Fruit fly (Drosophila melanogaster) whole organism, embryonic: ENCODE data around the gene Slu7.

Source experiments
- Atf6 ChIP-seq: fragments of 200-800 bp; sonication (Bioruptor generic); IDR thresholded peaks from 2 replicates; pipeline ENCODE4 v1.3.6; 2022; ENCODE audit warnings: missing biosample characterization, missing genetic modification characterization
- B-H1 ChIP-seq: fragments of 200-800 bp; sonication (Bioruptor generic); IDR thresholded peaks from 3 replicates; pipeline ENCODE4 v1.3.6; 2022; ENCODE audit warnings: missing biosample characterization, missing genetic modification characterization
- CG11398 ChIP-seq: fragments of 200-800 bp; sonication (Bioruptor generic); optimal IDR thresholded peaks from 2 replicates; lab custom pipeline; 2016; ENCODE audit warnings: missing biosample characterization, missing genetic modification characterization
- CG11723 ChIP-seq: fragments of 200-800 bp; sonication (Bioruptor generic); optimal IDR thresholded peaks from 2 replicates; lab custom pipeline; 2017; ENCODE audit warnings: missing biosample characterization, mild to moderate bottlenecking, missing genetic modification characterization
- CG12071 ChIP-seq: fragments of 200-800 bp; sonication (Bioruptor generic); optimal IDR thresholded peaks from 3 replicates; lab custom pipeline; 2018; ENCODE audit warnings: missing biosample characterization, mild to moderate bottlenecking, missing genetic modification characterization
- CG12155 ChIP-seq: fragments of 200-800 bp; sonication (Bioruptor generic); optimal IDR thresholded peaks from 3 replicates; lab custom pipeline; 2016; ENCODE audit warnings: missing biosample characterization, missing genetic modification characterization
- CG12942 ChIP-seq: fragments of 200-800 bp; sonication (Bioruptor generic); optimal IDR thresholded peaks from 3 replicates; lab custom pipeline; 2016; ENCODE audit warnings: missing biosample characterization, missing genetic modification characterization
- CG13775 ChIP-seq: fragments of 200-800 bp; sonication (Bioruptor generic); optimal IDR thresholded peaks from 3 replicates; lab custom pipeline; 2017; ENCODE audit warnings: missing biosample characterization, mild to moderate bottlenecking, missing genetic modification characterization
- CG14667 ChIP-seq: fragments of 200-800 bp; sonication (Bioruptor generic); IDR thresholded peaks from 2 replicates; pipeline ENCODE4 v1.3.6; 2022; ENCODE audit warnings: missing biosample characterization, missing genetic modification characterization
- CG17361 ChIP-seq: fragments of 200-800 bp; sonication (Bioruptor generic); IDR thresholded peaks from 3 replicates; pipeline ENCODE4 v1.3.6; 2022; ENCODE audit warnings: missing biosample characterization, missing genetic modification characterization
- CG17568 ChIP-seq: fragments of 200-800 bp; sonication (Bioruptor generic); optimal IDR thresholded peaks from 2 replicates; lab custom pipeline; 2018; ENCODE audit warnings: missing biosample characterization, mild to moderate bottlenecking, missing genetic modification characterization, moderate library complexity
- CG17829 ChIP-seq: fragments of 200-800 bp; optimal IDR thresholded peaks from 2 replicates; lab custom pipeline; 2019; ENCODE audit warnings: missing biosample characterization, mild to moderate bottlenecking, missing genetic modification characterization, moderate library complexity
- CG2202 ChIP-seq: fragments of 200-800 bp; sonication (Bioruptor generic); optimal IDR thresholded peaks from 2 replicates; lab custom pipeline; 2018; ENCODE audit warnings: missing biosample characterization, mild to moderate bottlenecking, missing genetic modification characterization
- CG33213 ChIP-seq: fragments of 200-800 bp; sonication (Bioruptor generic); optimal IDR thresholded peaks from 3 replicates; lab custom pipeline; 2016; ENCODE audit warnings: missing biosample characterization, missing genetic modification characterization
- CG3407 ChIP-seq: fragments of 200-800 bp; sonication (Bioruptor generic); optimal IDR thresholded peaks from 2 replicates; lab custom pipeline; 2018; ENCODE audit warnings: missing biosample characterization, mild to moderate bottlenecking, missing genetic modification characterization
- CG34224 ChIP-seq: fragments of 200-800 bp; sonication (Bioruptor generic); IDR thresholded peaks from 3 replicates; pipeline ENCODE4 v1.3.6; 2022; ENCODE audit warnings: missing biosample characterization, missing genetic modification characterization; ENCODE audit not compliant: partially characterized antibody
- CG3838 ChIP-seq: fragments of 200-800 bp; sonication (Bioruptor generic); optimal IDR thresholded peaks from 3 replicates; lab custom pipeline; 2016; ENCODE audit warnings: missing biosample characterization, missing genetic modification characterization
- CG6765 ChIP-seq: fragments of 200-800 bp; sonication (Bioruptor generic); optimal IDR thresholded peaks from 3 replicates; lab custom pipeline; 2017; ENCODE audit warnings: missing biosample characterization, mild to moderate bottlenecking, missing genetic modification characterization
- CG7357 ChIP-seq: fragments of 200-800 bp; sonication (Bioruptor generic); IDR thresholded peaks from 3 replicates; pipeline ENCODE4 v1.3.6; 2022; ENCODE audit warnings: missing biosample characterization, missing genetic modification characterization
- CG7839 ChIP-seq: fragments of 200-800 bp; sonication (Bioruptor generic); optimal IDR thresholded peaks from 3 replicates; lab custom pipeline; 2018; ENCODE audit warnings: missing biosample characterization, mild to moderate bottlenecking, missing genetic modification characterization, moderate library complexity
- CG8359 ChIP-seq: fragments of 200-800 bp; sonication (Bioruptor generic); optimal IDR thresholded peaks from 2 replicates; lab custom pipeline; 2017; ENCODE audit warnings: missing biosample characterization, mild to moderate bottlenecking, missing genetic modification characterization, borderline replicate concordance
- Camta ChIP-seq: fragments of 200-800 bp; sonication (Bioruptor generic); optimal IDR thresholded peaks from 2 replicates; lab custom pipeline; 2016; ENCODE audit warnings: missing biosample characterization, missing genetic modification characterization
- GATAe ChIP-seq: fragments of 200-800 bp; sonication (Bioruptor generic); conservative IDR thresholded peaks from 2 replicates; pipeline ENCODE4 v1.3.6; 2022; ENCODE audit warnings: missing biosample characterization, missing genetic modification characterization
- H15 ChIP-seq: fragments of 200-800 bp; sonication (Bioruptor generic); IDR thresholded peaks from 3 replicates; pipeline ENCODE4 v1.3.6; 2022; ENCODE audit warnings: missing biosample characterization, missing genetic modification characterization
- Kr ChIP-seq: fragments of 200-800 bp; sonication (Bioruptor generic); optimal IDR thresholded peaks from 2 replicates; lab custom pipeline; 2017; ENCODE audit warnings: missing biosample characterization, mild to moderate bottlenecking, missing genetic modification characterization
- MTF-1 ChIP-seq: fragments of 200-800 bp; sonication (Bioruptor generic); optimal IDR thresholded peaks from 2 replicates; lab custom pipeline; 2018; ENCODE audit warnings: missing biosample characterization, mild to moderate bottlenecking, missing genetic modification characterization, borderline replicate concordance
- Max ChIP-seq: fragments of 200-800 bp; sonication (Bioruptor generic); optimal IDR thresholded peaks from 2 replicates; lab custom pipeline; 2016; ENCODE audit warnings: missing biosample characterization, mild to moderate bottlenecking, missing genetic modification characterization
- Oaz ChIP-seq: fragments of 200-800 bp; sonication (Bioruptor generic); IDR thresholded peaks from 2 replicates; pipeline ENCODE4 v1.3.6; 2022; ENCODE audit warnings: missing biosample characterization, missing genetic modification characterization
- Ptx1 ChIP-seq: fragments of 200-800 bp; sonication (Bioruptor generic); IDR thresholded peaks from 2 replicates; pipeline ENCODE4 v1.3.6; 2022; ENCODE audit warnings: missing biosample characterization, missing genetic modification characterization
- Sin3A ChIP-seq: fragments of >200 bp; optimal IDR thresholded peaks from 2 replicates; lab custom pipeline; 2018
- Six4 ChIP-seq: fragments of 200-800 bp; sonication (Bioruptor generic); optimal IDR thresholded peaks from 2 replicates; lab custom pipeline; 2016; ENCODE audit warnings: missing biosample characterization, missing genetic modification characterization
- Spps ChIP-seq: fragments of 200-800 bp; sonication (Bioruptor generic); optimal IDR thresholded peaks from 2 replicates; lab custom pipeline; 2018; ENCODE audit warnings: missing biosample characterization, mild to moderate bottlenecking, missing genetic modification characterization
- Sry-β ChIP-seq: fragments of 200-800 bp; sonication (Bioruptor generic); optimal IDR thresholded peaks from 2 replicates; lab custom pipeline; 2018; ENCODE audit warnings: missing biosample characterization, mild to moderate bottlenecking, missing genetic modification characterization, moderate library complexity
- Vsx1 ChIP-seq: fragments of 200-800 bp; sonication (Bioruptor generic); optimal IDR thresholded peaks from 2 replicates; lab custom pipeline; 2017; ENCODE audit warnings: missing biosample characterization, mild to moderate bottlenecking, missing genetic modification characterization, missing genetic modification reagents
- cad ChIP-seq: fragments of >200 bp; optimal IDR thresholded peaks from 2 replicates; lab custom pipeline; 2017; ENCODE audit warnings: missing biosample characterization, missing genetic modification characterization
- corto ChIP-seq: fragments of 200-800 bp; sonication (Bioruptor generic); optimal IDR thresholded peaks from 2 replicates; lab custom pipeline; 2016; ENCODE audit warnings: missing biosample characterization, mild to moderate bottlenecking, missing genetic modification characterization, moderate library complexity
- eyg ChIP-seq: fragments of 200-800 bp; sonication (Bioruptor generic); optimal IDR thresholded peaks from 3 replicates; lab custom pipeline; 2016; ENCODE audit warnings: missing biosample characterization, missing genetic modification characterization
- fd102C ChIP-seq: fragments of 200-800 bp; sonication (Bioruptor generic); optimal IDR thresholded peaks from 2 replicates; lab custom pipeline; 2018; ENCODE audit warnings: missing biosample characterization, mild to moderate bottlenecking, missing genetic modification characterization, moderate library complexity
- gsb-n ChIP-seq: fragments of 200-800 bp; sonication (Bioruptor generic); optimal IDR thresholded peaks from 3 replicates; lab custom pipeline; 2018; ENCODE audit warnings: missing biosample characterization, mild to moderate bottlenecking, missing genetic modification characterization
- kay ChIP-seq: fragments of 200-800 bp; sonication (Bioruptor generic); optimal IDR thresholded peaks from 2 replicates; lab custom pipeline; 2016; ENCODE audit warnings: missing biosample characterization, missing genetic modification characterization
- klu ChIP-seq: fragments of 200-800 bp; sonication (Bioruptor generic); IDR thresholded peaks from 2 replicates; pipeline ENCODE4 v1.3.6; 2022; ENCODE audit warnings: missing biosample characterization, missing genetic modification characterization
- mld ChIP-seq: fragments of 200-800 bp; sonication (Bioruptor generic); IDR thresholded peaks from 3 replicates; pipeline ENCODE4 v1.3.6; 2022; ENCODE audit warnings: missing biosample characterization, missing genetic modification characterization; ENCODE audit not compliant: partially characterized antibody
- nom ChIP-seq: fragments of 200-800 bp; sonication (Bioruptor generic); optimal IDR thresholded peaks from 2 replicates; lab custom pipeline; 2017; ENCODE audit warnings: missing biosample characterization, missing genetic modification characterization, mild to moderate bottlenecking, moderate library complexity, missing genetic modification reagents
- org-1 ChIP-seq: fragments of 200-800 bp; sonication (Bioruptor generic); optimal IDR thresholded peaks from 2 replicates; lab custom pipeline; 2017; ENCODE audit warnings: missing biosample characterization, missing genetic modification characterization
- pb ChIP-seq: fragments of 200-800 bp; sonication (Bioruptor generic); optimal IDR thresholded peaks from 3 replicates; lab custom pipeline; 2016; ENCODE audit warnings: missing biosample characterization, missing genetic modification characterization
- scrt ChIP-seq: fragments of 200-800 bp; sonication (Bioruptor generic); optimal IDR thresholded peaks from 2 replicates; lab custom pipeline; 2018; ENCODE audit warnings: missing biosample characterization, mild to moderate bottlenecking, missing genetic modification characterization, moderate library complexity
- shn ChIP-seq: fragments of 200-800 bp; sonication (Bioruptor generic); optimal IDR thresholded peaks from 3 replicates; lab custom pipeline; 2016; ENCODE audit warnings: missing biosample characterization, missing genetic modification characterization
- toy ChIP-seq: fragments of 200-800 bp; sonication (Bioruptor generic); IDR thresholded peaks from 2 replicates; pipeline ENCODE4 v1.3.6; 2022; ENCODE audit warnings: missing biosample characterization, missing genetic modification characterization
- tup ChIP-seq: fragments of 200-800 bp; sonication (Bioruptor generic); optimal IDR thresholded peaks from 2 replicates; lab custom pipeline; 2016; ENCODE audit warnings: missing biosample characterization, mild to moderate bottlenecking, missing genetic modification characterization, moderate library complexity
- zen2 ChIP-seq: fragments of 200-800 bp; sonication (Bioruptor generic); IDR thresholded peaks from 3 replicates; pipeline ENCODE4 v1.3.6; 2022; ENCODE audit warnings: missing biosample characterization, missing genetic modification characterization; ENCODE audit not compliant: partially characterized antibody

Gene Slu7

dm6 chr3R:29033909-29034629 lies 4.8 kb downstream of the Slu7 start, which contains the start of the genes beta4GalNAcTB and Cpsf100 (continued):
- no peak for TF ChIP-seq mld (GFP tag; lab: Robert Waterston, UW)
- TF ChIP-seq CG8359 = peak; percentile 8
- no peak for TF ChIP-seq zen2 (GFP tag; lab: Robert Waterston, UW)
- no peak for TF ChIP-seq Kr (GFP tag; lab: Kevin White, UChicago)
- no peak for TF ChIP-seq pb
- TF ChIP-seq CG3838 = peak; percentile 20
- TF ChIP-seq Oaz = no peak; the same call in 1 of the 2 replicates
- TF ChIP-seq gsb-n (tag; lab: Kevin White, UChicago) = no peak
- peak; percentile 49 for TF ChIP-seq Six4
- peak; percentile 1 for TF ChIP-seq Spps
- peak; percentile 78 for TF ChIP-seq Max (GFP tag; lab: Kevin White, UChicago)
- no peak for TF ChIP-seq CG12071 (GFP tag; lab: Kevin White, UChicago)
- peak; percentile 89 for TF ChIP-seq CG13775
- TF ChIP-seq kay = peak; percentile 67
- no peak for TF ChIP-seq nom (GFP tag; lab: Kevin White, UChicago)
- TF ChIP-seq CG34224 (GFP tag; lab: Robert Waterston, UW) = no peak
- TF ChIP-seq CG33213 (GFP tag; lab: Kevin White, UChicago) = no peak
- TF ChIP-seq Sry-β (GFP tag; lab: Kevin White, UChicago) = no peak
- TF ChIP-seq shn (GFP tag; lab: Kevin White, UChicago) = peak; percentile 33
- TF ChIP-seq toy (GFP tag; lab: Robert Waterston, UW) = no peak
- no peak; the same call in 2 of the 3 replicates for TF ChIP-seq CG7357 (GFP tag; lab: Robert Waterston, UW)
- TF ChIP-seq CG11398 (GFP tag; lab: Kevin White, UChicago) = no peak
- peak; percentile 42; the same call in 1 of the 2 replicates for TF ChIP-seq Atf6 (GFP tag; lab: Robert Waterston, UW)
- TF ChIP-seq cad (GFP tag; lab: Kevin White, UChicago) = no peak
- peak; percentile 47 for TF ChIP-seq CG6765
- TF ChIP-seq CG14667 (GFP tag; lab: Robert Waterston, UW) = peak; percentile 41
- TF ChIP-seq CG17829 = peak; percentile 56
- peak; percentile 66 for TF ChIP-seq CG12942 (GFP tag; lab: Kevin White, UChicago)
- peak; percentile 62; the same call in 2 of the 3 replicates for TF ChIP-seq H15
- TF ChIP-seq MTF-1 (GFP tag; lab: Kevin White, UChicago) = no peak
- peak; percentile 34 for TF ChIP-seq fd102C (GFP tag; lab: Kevin White, UChicago)
- no peak for TF ChIP-seq Sin3A (lab: Kevin White, UChicago)
- TF ChIP-seq GATAe = no peak; the same call in 1 of the 2 replicates
- peak; percentile 48 for TF ChIP-seq CG12155 (GFP tag; lab: Kevin White, UChicago)
- peak; percentile 50 for TF ChIP-seq CG3407 (GFP tag; lab: Kevin White, UChicago)
- no peak for TF ChIP-seq corto (GFP tag; lab: Kevin White, UChicago)
- peak; percentile 96 for TF ChIP-seq CG17361 (GFP tag; lab: Robert Waterston, UW)
- TF ChIP-seq CG17568 (GFP tag; lab: Kevin White, UChicago) = no peak
- TF ChIP-seq scrt (GFP tag; lab: Kevin White, UChicago) = peak; percentile 44
- TF ChIP-seq CG2202 (tag; lab: Kevin White, UChicago) = peak; percentile 29
- TF ChIP-seq CG11723 (GFP tag; lab: Kevin White, UChicago) = no peak
- peak; percentile 50 for TF ChIP-seq B-H1 (GFP tag; lab: Robert Waterston, UW)
- TF ChIP-seq Camta (GFP tag; lab: Kevin White, UChicago) = peak; percentile 66
- TF ChIP-seq CG7839 = peak; percentile 79
- TF ChIP-seq Ptx1 (GFP tag; lab: Robert Waterston, UW) = peak; percentile 80
- peak; percentile 49 for TF ChIP-seq org-1 (GFP tag; lab: Kevin White, UChicago)
- no peak for TF ChIP-seq Vsx1 (GFP tag; lab: Kevin White, UChicago)
- TF ChIP-seq eyg (GFP tag; lab: Kevin White, UChicago) = no peak
- peak; percentile 50 for TF ChIP-seq klu (GFP tag; lab: Robert Waterston, UW)
- no peak for TF ChIP-seq tup (GFP tag; lab: Kevin White, UChicago)
